Fruit fly (Drosophila melanogaster) whole organism, pupa: ENCODE measurements around the gene CG15629.

Experiments used
- CG12605 ChIP-seq: fragments of 200-800 bp; sonication (Bioruptor generic); IDR thresholded peaks from 2 replicates; pipeline ENCODE4 v1.3.6; 2022; ENCODE audit warnings: missing biosample characterization, missing genetic modification characterization
- CG13204 ChIP-seq: fragments of 200-800 bp; sonication (Bioruptor generic); optimal IDR thresholded peaks from 2 replicates; lab custom pipeline; 2018; ENCODE audit warnings: missing biosample characterization, mild to moderate bottlenecking, missing genetic modification characterization, moderate library complexity
- CG15710 ChIP-seq: fragments of 200-800 bp; sonication (Bioruptor generic); optimal IDR thresholded peaks from 2 replicates; lab custom pipeline; 2018; ENCODE audit warnings: missing biosample characterization, mild to moderate bottlenecking, missing genetic modification characterization, moderate library complexity
- CG4496 ChIP-seq: fragments of 200-800 bp; sonication (Bioruptor generic); IDR thresholded peaks from 3 replicates; pipeline ENCODE4 v1.3.6; 2022; ENCODE audit warnings: missing biosample characterization, missing genetic modification characterization
- EcR ChIP-seq: fragments of 200-800 bp; sonication (Bioruptor generic); optimal IDR thresholded peaks from 3 replicates; lab custom pipeline; 2019; ENCODE audit warnings: missing biosample characterization, missing genetic modification characterization, mild to moderate bottlenecking, moderate library complexity, missing genetic modification reagents
- Snoo ChIP-seq: fragments of 200-800 bp; sonication (Bioruptor generic); optimal IDR thresholded peaks from 3 replicates; lab custom pipeline; 2017; ENCODE audit warnings: missing biosample characterization, mild to moderate bottlenecking, missing genetic modification characterization, inconsistent platforms
- gl ChIP-seq: fragments of 200-800 bp; sonication (Bioruptor generic); optimal IDR thresholded peaks from 2 replicates; lab custom pipeline; 2018; ENCODE audit warnings: missing biosample characterization, mild to moderate bottlenecking, missing genetic modification characterization

- TF ChIP-seq CG15710 (tag; lab: Kevin White, UChicago) (no peak), CG12605 (GFP tag; lab: Robert Waterston, UW) (no peak), gl (tag; lab: Kevin White, UChicago) (no peak), Snoo (no peak), EcR (no peak), CG13204 (GFP tag; lab: Kevin White, UChicago) (no peak), CG4496 (GFP tag; lab: Robert Waterston, UW) (no peak)
Measured at dm6 chr2L:4861503-4861902, 48.7 kb downstream of the CG15629 start.
